Fruit fly (Drosophila melanogaster) whole organism, embryonic: Measurements from ENCODE around the gene Smu1.

ENCODE experiments used
- Aef1 ChIP-seq: fragments of 200-800 bp; sonication (Bioruptor generic); IDR thresholded peaks from 3 replicates; pipeline ENCODE4 v1.3.6; 2022; ENCODE audit warnings: missing biosample characterization, missing genetic modification characterization
- Atf-2 ChIP-seq: fragments of 200-800 bp; sonication (Bioruptor generic); optimal IDR thresholded peaks from 2 replicates; lab custom pipeline; 2016; ENCODE audit warnings: missing biosample characterization, missing genetic modification characterization
- Atf6 ChIP-seq: fragments of 200-800 bp; sonication (Bioruptor generic); IDR thresholded peaks from 2 replicates; pipeline ENCODE4 v1.3.6; 2022; ENCODE audit warnings: missing biosample characterization, missing genetic modification characterization
- Bdp1 ChIP-seq: fragments of 200-800 bp; sonication (Bioruptor generic); optimal IDR thresholded peaks from 3 replicates; lab custom pipeline; 2016; ENCODE audit warnings: missing biosample characterization, missing genetic modification characterization
- CG10366 ChIP-seq: fragments of 200-800 bp; sonication (Bioruptor generic); IDR thresholded peaks from 2 replicates; pipeline ENCODE4 v1.3.6; 2022; ENCODE audit warnings: missing biosample characterization, missing genetic modification characterization
- CG12391 ChIP-seq: fragments of 200-800 bp; sonication (Bioruptor generic); optimal IDR thresholded peaks from 3 replicates; lab custom pipeline; 2018; ENCODE audit warnings: missing biosample characterization, mild to moderate bottlenecking, missing genetic modification characterization, moderate library complexity
- CG12942 ChIP-seq: fragments of 200-800 bp; sonication (Bioruptor generic); optimal IDR thresholded peaks from 3 replicates; lab custom pipeline; 2016; ENCODE audit warnings: missing biosample characterization, missing genetic modification characterization
- CG13624 ChIP-seq: fragments of 200-800 bp; sonication (Bioruptor generic); optimal IDR thresholded peaks from 2 replicates; lab custom pipeline; 2016; ENCODE audit warnings: missing biosample characterization, missing genetic modification characterization
- CG14667 ChIP-seq: fragments of 200-800 bp; sonication (Bioruptor generic); IDR thresholded peaks from 2 replicates; pipeline ENCODE4 v1.3.6; 2022; ENCODE audit warnings: missing biosample characterization, missing genetic modification characterization
- CG15073 ChIP-seq: fragments of 200-800 bp; sonication (Bioruptor generic); optimal IDR thresholded peaks from 2 replicates; lab custom pipeline; 2016; ENCODE audit warnings: missing biosample characterization, missing genetic modification characterization
- CG15601 ChIP-seq: fragments of 200-800 bp; sonication (Bioruptor generic); optimal IDR thresholded peaks from 3 replicates; lab custom pipeline; 2019; ENCODE audit warnings: missing biosample characterization, mild to moderate bottlenecking, missing genetic modification characterization, moderate library complexity
- CG17186 ChIP-seq: fragments of 200-800 bp; sonication (Bioruptor generic); optimal IDR thresholded peaks from 3 replicates; lab custom pipeline; 2017; ENCODE audit warnings: missing biosample characterization, missing genetic modification reagents, missing genetic modification characterization
- CG2120 ChIP-seq: fragments of 200-800 bp; sonication (Bioruptor generic); optimal IDR thresholded peaks from 3 replicates; lab custom pipeline; 2016; ENCODE audit warnings: missing biosample characterization, missing genetic modification characterization
- CG2712 ChIP-seq: fragments of 200-800 bp; optimal IDR thresholded peaks from 3 replicates; lab custom pipeline; 2019; ENCODE audit warnings: missing biosample characterization, mild to moderate bottlenecking, missing genetic modification characterization, moderate library complexity
- CG34224 ChIP-seq: fragments of 200-800 bp; sonication (Bioruptor generic); IDR thresholded peaks from 3 replicates; pipeline ENCODE4 v1.3.6; 2022; ENCODE audit warnings: missing biosample characterization, missing genetic modification characterization; ENCODE audit not compliant: partially characterized antibody
- CG3838 ChIP-seq: fragments of 200-800 bp; sonication (Bioruptor generic); optimal IDR thresholded peaks from 3 replicates; lab custom pipeline; 2016; ENCODE audit warnings: missing biosample characterization, missing genetic modification characterization
- CG4707 ChIP-seq: fragments of 200-800 bp; sonication (Bioruptor generic); optimal IDR thresholded peaks from 2 replicates; lab custom pipeline; 2018; ENCODE audit warnings: missing biosample characterization, mild to moderate bottlenecking, missing genetic modification characterization, moderate library complexity
- CG4730 ChIP-seq: fragments of 200-800 bp; sonication (Bioruptor generic); IDR thresholded peaks from 2 replicates; pipeline ENCODE4 v1.3.6; 2022; ENCODE audit warnings: missing biosample characterization, missing genetic modification characterization
- CG6272 ChIP-seq: fragments of 200-800 bp; sonication (Bioruptor generic); IDR thresholded peaks from 2 replicates; pipeline ENCODE4 v1.3.6; 2022; ENCODE audit warnings: missing biosample characterization, missing genetic modification characterization
- CHES-1-like ChIP-seq: fragments of 200-800 bp; sonication (Bioruptor generic); optimal IDR thresholded peaks from 2 replicates; lab custom pipeline; 2016; ENCODE audit warnings: missing biosample characterization, missing genetic modification characterization
- Dbx ChIP-seq: fragments of 200-800 bp; sonication (Bioruptor generic); IDR thresholded peaks from 3 replicates; pipeline ENCODE4 v1.3.6; 2022; ENCODE audit warnings: missing biosample characterization, missing genetic modification characterization
- Ets65A ChIP-seq: fragments of 200-800 bp; sonication (Bioruptor generic); peaks from one replicate; lab custom pipeline; 2016; ENCODE audit warnings: missing biosample characterization, missing genetic modification characterization
- Ets97D ChIP-seq: fragments of 200-800 bp; sonication (Bioruptor generic); optimal IDR thresholded peaks from 3 replicates; lab custom pipeline; 2016; ENCODE audit warnings: missing biosample characterization, missing genetic modification characterization
- HLHmδ ChIP-seq: fragments of 200-800 bp; sonication (Bioruptor generic); optimal IDR thresholded peaks from 2 replicates; lab custom pipeline; 2018; ENCODE audit warnings: missing biosample characterization, mild to moderate bottlenecking, missing genetic modification characterization, moderate library complexity
- Hmx ChIP-seq: fragments of 200-800 bp; sonication (Bioruptor generic); optimal IDR thresholded peaks from 2 replicates; lab custom pipeline; 2016; ENCODE audit warnings: missing biosample characterization, missing genetic modification characterization
- Kr ChIP-seq: fragments of 200-800 bp; sonication (Bioruptor generic); optimal IDR thresholded peaks from 2 replicates; lab custom pipeline; 2017; ENCODE audit warnings: missing biosample characterization, mild to moderate bottlenecking, missing genetic modification characterization
- NC2β ChIP-seq: fragments of 200-800 bp; sonication (Bioruptor generic); optimal IDR thresholded peaks from 2 replicates; lab custom pipeline; 2016; ENCODE audit warnings: missing biosample characterization, missing genetic modification characterization
- NK7.1 ChIP-seq: fragments of 200-800 bp; sonication (Bioruptor generic); optimal IDR thresholded peaks from 3 replicates; lab custom pipeline; 2016; ENCODE audit warnings: missing biosample characterization, missing genetic modification characterization
- Pdp1 ChIP-seq, 2 experiments: fragments of 200-800 bp; sonication (Bioruptor generic); optimal IDR thresholded peaks; 3 replicates each; lab custom pipeline; 2016; ENCODE audit warnings: missing biosample characterization in 2 of 2, missing genetic modification characterization in 2 of 2, mild to moderate bottlenecking in 1 of 2, moderate library complexity in 1 of 2
- Ptx1 ChIP-seq: fragments of 200-800 bp; sonication (Bioruptor generic); IDR thresholded peaks from 2 replicates; pipeline ENCODE4 v1.3.6; 2022; ENCODE audit warnings: missing biosample characterization, missing genetic modification characterization
- Rfx ChIP-seq: fragments of 200-800 bp; sonication (Bioruptor generic); IDR thresholded peaks from 2 replicates; pipeline ENCODE4 v1.3.6; 2022; ENCODE audit warnings: missing biosample characterization, missing genetic modification characterization
- al ChIP-seq: fragments of 200-800 bp; sonication (Bioruptor generic); IDR thresholded peaks from 2 replicates; pipeline ENCODE4 v1.3.6; 2022; ENCODE audit warnings: missing biosample characterization, missing genetic modification characterization
- ap ChIP-seq: fragments of 200-800 bp; sonication (Bioruptor generic); IDR thresholded peaks from 2 replicates; pipeline ENCODE4 v1.3.6; 2022; ENCODE audit warnings: missing biosample characterization, missing genetic modification characterization
- ase ChIP-seq: fragments of 200-800 bp; sonication (Bioruptor generic); IDR thresholded peaks from 3 replicates; pipeline ENCODE4 v1.3.6; 2022; ENCODE audit warnings: missing biosample characterization, missing genetic modification characterization
- bigmax ChIP-seq: fragments of 200-800 bp; sonication (Bioruptor generic); optimal IDR thresholded peaks from 2 replicates; lab custom pipeline; 2018; ENCODE audit warnings: missing biosample characterization, mild to moderate bottlenecking, missing genetic modification characterization
- ci ChIP-seq: fragments of 200-800 bp; sonication (Bioruptor generic); IDR thresholded peaks from 3 replicates; pipeline ENCODE4 v1.3.6; 2022; ENCODE audit warnings: missing biosample characterization, missing genetic modification characterization
- dm ChIP-seq: fragments of 200-800 bp; sonication (Bioruptor generic); optimal IDR thresholded peaks from 3 replicates; lab custom pipeline; 2016; ENCODE audit warnings: missing biosample characterization, missing genetic modification characterization
- dmrt99B ChIP-seq: fragments of 200-800 bp; sonication (Bioruptor generic); optimal IDR thresholded peaks from 2 replicates; lab custom pipeline; 2018; ENCODE audit warnings: missing biosample characterization, mild to moderate bottlenecking, missing genetic modification characterization, moderate library complexity
- ewg ChIP-seq: fragments of 200-800 bp; sonication (Bioruptor generic); optimal IDR thresholded peaks from 3 replicates; lab custom pipeline; 2017; ENCODE audit warnings: mild to moderate bottlenecking, missing biosample characterization, missing genetic modification reagents, missing genetic modification characterization
- lov ChIP-seq, 2 experiments: fragments of 200-800 bp in 1 of 2; fragments of >200 bp in 1 of 2; sonication (Bioruptor generic) in 1 of 2; IDR thresholded peaks in 1 of 2; optimal IDR thresholded peaks in 1 of 2; 2 replicates in 1 of 2; 3 replicates in 1 of 2; pipeline versions ENCODE4 v1.3.6 to Lab custom; 2017 to 2022; ENCODE audit warnings: missing biosample characterization in 1 of 2, missing genetic modification characterization in 1 of 2
- mirr ChIP-seq: fragments of 200-800 bp; sonication (Bioruptor generic); optimal IDR thresholded peaks from 3 replicates; lab custom pipeline; 2018; ENCODE audit warnings: missing biosample characterization, mild to moderate bottlenecking, missing genetic modification characterization
- nerfin-2 ChIP-seq: fragments of 200-800 bp; sonication (Bioruptor generic); IDR thresholded peaks from 2 replicates; pipeline ENCODE4 v1.3.6; 2022; ENCODE audit warnings: missing biosample characterization, missing genetic modification characterization; ENCODE audit not compliant: partially characterized antibody
- pan ChIP-seq, 4 experiments: fragments of >200 bp in 3 of 4; fragments of 200-800 bp in 1 of 4; sonication (Bioruptor generic) in 1 of 4; optimal IDR thresholded peaks in 3 of 4; IDR thresholded peaks in 1 of 4; 2 replicates each; pipeline versions ENCODE4 v1.3.6 to Lab custom; 2017 to 2022; ENCODE audit warnings: missing biosample characterization in 2 of 4, missing genetic modification characterization in 2 of 4, mixed read lengths in 1 of 4
- pzg ChIP-seq: fragments of 200-800 bp; sonication (Bioruptor generic); optimal IDR thresholded peaks from 3 replicates; lab custom pipeline; 2018; ENCODE audit warnings: missing biosample characterization, mild to moderate bottlenecking, missing genetic modification characterization, moderate library complexity
- so ChIP-seq: fragments of 200-800 bp; sonication (Bioruptor generic); IDR thresholded peaks from 3 replicates; pipeline ENCODE4 v1.3.6; 2022; ENCODE audit warnings: missing biosample characterization, missing genetic modification characterization
- sqz ChIP-seq: fragments of 200-800 bp; sonication (Bioruptor generic); optimal IDR thresholded peaks from 3 replicates; lab custom pipeline; 2018; ENCODE audit warnings: missing biosample characterization, mild to moderate bottlenecking, missing genetic modification characterization
- ttk ChIP-seq: fragments of 200-800 bp; sonication (Bioruptor generic); IDR thresholded peaks from 2 replicates; pipeline ENCODE4 v2.1.2; 2022; ENCODE audit warnings: missing biosample characterization, missing genetic modification characterization
- unpg ChIP-seq: fragments of 200-800 bp; sonication (Bioruptor generic); optimal IDR thresholded peaks from 3 replicates; lab custom pipeline; 2018; ENCODE audit warnings: missing biosample characterization, mild to moderate bottlenecking, missing genetic modification characterization, moderate library complexity
- zen2 ChIP-seq: fragments of 200-800 bp; sonication (Bioruptor generic); IDR thresholded peaks from 3 replicates; pipeline ENCODE4 v1.3.6; 2022; ENCODE audit warnings: missing biosample characterization, missing genetic modification characterization; ENCODE audit not compliant: partially characterized antibody
- zfh2 ChIP-seq: fragments of 200-800 bp; sonication (Bioruptor generic); optimal IDR thresholded peaks from 2 replicates; lab custom pipeline; 2016; ENCODE audit warnings: missing biosample characterization, missing genetic modification characterization

The Smu1 gene

dm6 chr3R:19023862-19024261 lies 42.7 kb upstream of the Smu1 start, which contains the start of the genes CG6005 and CG14286 (continued):
- peak; percentile 71 for TF ChIP-seq Dbx (GFP tag; lab: Robert Waterston, UW)
- peak; percentile 81 for TF ChIP-seq CHES-1-like (GFP tag; lab: Kevin White, UChicago)
- peak; percentile 21; the same call in 1 of the 3 replicates for TF ChIP-seq zen2 (GFP tag; lab: Robert Waterston, UW)
- TF ChIP-seq HLHmδ (GFP tag; lab: Kevin White, UChicago): no peak
- TF ChIP-seq ap (GFP tag; lab: Robert Waterston, UW): 0 out of 2 replicates have a peak, but pooled peaks have one; percentile 6
- no peak for TF ChIP-seq bigmax (GFP tag; lab: Kevin White, UChicago)
- TF ChIP-seq CG12391: peak; percentile 58
- TF ChIP-seq CG13624: peak; percentile 75
- TF ChIP-seq NK7.1: no peak
- TF ChIP-seq ci (GFP tag; lab: Robert Waterston, UW): peak; percentile 87
- TF ChIP-seq CG4730 (GFP tag; lab: Robert Waterston, UW): peak; percentile 48; the same call in 1 of the 2 replicates
- peak; percentile 82 for TF ChIP-seq CG34224 (GFP tag; lab: Robert Waterston, UW)
- peak; percentile 29 for TF ChIP-seq CG17186 (GFP tag; lab: Kevin White, UChicago)
- TF ChIP-seq CG6272 (GFP tag; lab: Robert Waterston, UW): peak; percentile 54; the same call in 1 of the 2 replicates
- peak; percentile 65 for TF ChIP-seq Aef1 (GFP tag; lab: Robert Waterston, UW)
- no peak for TF ChIP-seq mirr
- TF ChIP-seq Ets65A (GFP tag; lab: Kevin White, UChicago): peak; percentile 30
- TF ChIP-seq NC2β (GFP tag; lab: Kevin White, UChicago): peak; percentile 38
- peak; percentile 49 for TF ChIP-seq Atf-2 (GFP tag; lab: Kevin White, UChicago)
- peak; percentile 42 for TF ChIP-seq CG15601
- no peak for TF ChIP-seq Hmx (GFP tag; lab: Kevin White, UChicago)
- no peak for TF ChIP-seq Kr (GFP tag; lab: Kevin White, UChicago)
- no peak for TF ChIP-seq dmrt99B (tag; lab: Kevin White, UChicago)
- peak; percentile 88 for TF ChIP-seq CG2120 (GFP tag; lab: Kevin White, UChicago)
- TF ChIP-seq pzg (GFP tag; lab: Kevin White, UChicago): peak; percentile 60
- peak; percentile 64; the same call in 1 of the 3 replicates for TF ChIP-seq ase
- peak; percentile 53 for TF ChIP-seq CG14667
- peak; percentile 37 for TF ChIP-seq Bdp1 (GFP tag; lab: Kevin White, UChicago)
- TF ChIP-seq dm: peak; percentile 82
- TF ChIP-seq Ets97D (GFP tag; lab: Kevin White, UChicago): peak; percentile 50
- TF ChIP-seq CG3838 (GFP tag; lab: Kevin White, UChicago): no peak
- peak; percentile 73 for TF ChIP-seq ttk
- TF ChIP-seq sqz: no peak
- TF ChIP-seq al (GFP tag; lab: Robert Waterston, UW): peak; percentile 61
- peak; percentile 24 for TF ChIP-seq unpg (GFP tag; lab: Kevin White, UChicago)
- peak; percentile 66 for TF ChIP-seq Ptx1 (GFP tag; lab: Robert Waterston, UW)
- peak; percentile 93 for TF ChIP-seq Rfx (GFP tag; lab: Robert Waterston, UW)
- TF ChIP-seq Atf6 (GFP tag; lab: Robert Waterston, UW): peak; percentile 62
- peak; percentile 63 for TF ChIP-seq zfh2 (GFP tag; lab: Kevin White, UChicago)
- no peak; the same call in 1 of the 2 replicates for TF ChIP-seq nerfin-2 (GFP tag; lab: Robert Waterston, UW)
- no peak for TF ChIP-seq pan (optimal IDR thresholded peaks at IDR 0.05; lab: Kevin White, UChicago)
- peak in 1 of 2 experiments; percentile 75 for TF ChIP-seq pan (GFP tag; optimal IDR thresholded peaks at IDR 0.05 in 1 of 2, IDR thresholded peaks at IDR 0.05 in 1 of 2)
- no peak for TF ChIP-seq CG15073 (GFP tag; lab: Kevin White, UChicago)
- peak; percentile 4 for TF ChIP-seq CG4707
- no peak for TF ChIP-seq lov (optimal IDR thresholded peaks at IDR 0.05; lab: Kevin White, UChicago)
- 0 out of 3 replicates have a peak, but pooled peaks have one; percentile 26 for TF ChIP-seq lov (GFP tag; IDR thresholded peaks at IDR 0.05; lab: Robert Waterston, UW)
- peak; percentile 26 for TF ChIP-seq ewg (GFP tag; lab: Kevin White, UChicago)
- peak; percentile 66 for TF ChIP-seq CG12942 (GFP tag; lab: Kevin White, UChicago)
- TF ChIP-seq Pdp1 (GFP tag; optimal IDR thresholded peaks at IDR 0.05; lab: Kevin White, UChicago): peak; percentile 32 to 66
- peak; percentile 75 for TF ChIP-seq CG10366 (GFP tag; lab: Robert Waterston, UW)
- 0 out of 3 replicates have a peak, but pooled peaks have one; percentile 47 for TF ChIP-seq so
- peak; percentile 22 for TF ChIP-seq CG2712 (tag; lab: Kevin White, UChicago)
